Worm (Caenorhabditis elegans): ENCODE data around the gene dyci-1.

Gene dyci-1

DNA sequence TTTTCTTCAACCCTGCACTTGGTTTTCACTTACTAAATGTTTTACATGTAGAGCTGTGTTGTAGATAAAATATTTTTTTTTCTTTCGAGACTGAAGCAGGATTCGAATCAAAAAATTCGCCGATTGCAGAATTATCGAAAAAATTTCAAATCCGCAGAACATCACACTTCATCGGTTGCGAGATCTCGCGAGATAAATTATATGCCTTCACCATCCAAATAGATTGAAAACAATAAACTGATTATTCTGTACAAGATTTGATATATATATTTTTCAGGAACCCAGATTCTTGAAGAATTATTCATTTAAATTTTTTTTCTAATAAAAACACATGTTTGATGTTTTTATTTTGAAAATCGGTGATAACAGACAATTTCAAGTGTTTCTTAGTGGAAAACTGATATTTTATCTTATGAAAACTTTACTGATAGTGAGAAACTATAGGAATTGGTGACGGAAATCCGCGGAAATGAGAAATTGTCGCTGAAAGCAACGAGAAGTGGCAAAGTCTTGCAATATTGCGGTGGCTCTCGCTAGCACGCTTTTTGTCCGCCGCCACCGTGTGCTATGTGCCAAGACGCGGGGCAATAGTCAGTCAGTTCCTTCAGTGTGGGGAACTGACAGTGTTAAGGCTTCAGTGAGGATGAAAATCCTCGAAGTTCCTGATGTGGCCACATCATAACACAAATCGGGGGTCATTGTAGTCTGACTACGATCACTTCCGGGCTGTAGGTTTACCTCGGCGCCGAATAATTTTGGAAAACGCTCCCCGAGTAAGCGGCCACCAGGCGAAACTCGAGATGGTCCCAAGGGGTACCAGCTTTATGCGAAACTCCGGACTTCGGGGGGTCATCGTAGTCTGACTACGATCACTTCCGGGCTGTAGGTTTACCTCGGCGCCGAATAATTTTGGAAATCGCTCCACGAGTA is 7.6 kb upstream of the dyci-1 start:
- TF ChIP-seq mbf-1 (tag; optimal IDR thresholded peaks at IDR 0.05) (no peak), mdl-1 (tag; optimal IDR thresholded peaks at IDR 0.05) (no peak), egl-27 (tag; optimal IDR thresholded peaks at IDR 0.05) (no peak), aly-2 (tag; optimal IDR thresholded peaks at IDR 0.05) (no peak), gmeb-1 (tag; optimal IDR thresholded peaks at IDR 0.05) (peak; percentile 35), unc-55 (GFP tag; optimal IDR thresholded peaks at IDR 0.05) (no peak), sma-9 (GFP tag; optimal IDR thresholded peaks at IDR 0.05) (peak; percentile 32), sma-9 (tag; optimal IDR thresholded peaks at IDR 0.05) (no peak), nhr-6 (tag; optimal IDR thresholded peaks at IDR 0.05) (peak; percentile 43), ZK546.5 (tag; optimal IDR thresholded peaks at IDR 0.05) (no peak), sma-3 (GFP tag; optimal IDR thresholded peaks at IDR 0.05) (peak; percentile 28), crh-2 (tag; optimal IDR thresholded peaks at IDR 0.05) (peak; percentile 71), lin-13 (GFP tag; optimal IDR thresholded peaks at IDR 0.05) (peak; percentile 18), C34F6.9 (tag; optimal IDR thresholded peaks at IDR 0.05) (no peak), snpc-4 (tag; optimal IDR thresholded peaks at IDR 0.05) (peak; percentile 42), nhr-77 (tag; optimal IDR thresholded peaks at IDR 0.05) (no peak), unc-62 (GFP tag; optimal IDR thresholded peaks at IDR 0.05) (no peak), R02D3.7 (tag; optimal IDR thresholded peaks at IDR 0.05) (no peak), Y55F3AM.14 (GFP tag; optimal IDR thresholded peaks at IDR 0.05) (peak; percentile 16), ztf-4 (tag; optimal IDR thresholded peaks at IDR 0.05) (no peak)

DNA sequence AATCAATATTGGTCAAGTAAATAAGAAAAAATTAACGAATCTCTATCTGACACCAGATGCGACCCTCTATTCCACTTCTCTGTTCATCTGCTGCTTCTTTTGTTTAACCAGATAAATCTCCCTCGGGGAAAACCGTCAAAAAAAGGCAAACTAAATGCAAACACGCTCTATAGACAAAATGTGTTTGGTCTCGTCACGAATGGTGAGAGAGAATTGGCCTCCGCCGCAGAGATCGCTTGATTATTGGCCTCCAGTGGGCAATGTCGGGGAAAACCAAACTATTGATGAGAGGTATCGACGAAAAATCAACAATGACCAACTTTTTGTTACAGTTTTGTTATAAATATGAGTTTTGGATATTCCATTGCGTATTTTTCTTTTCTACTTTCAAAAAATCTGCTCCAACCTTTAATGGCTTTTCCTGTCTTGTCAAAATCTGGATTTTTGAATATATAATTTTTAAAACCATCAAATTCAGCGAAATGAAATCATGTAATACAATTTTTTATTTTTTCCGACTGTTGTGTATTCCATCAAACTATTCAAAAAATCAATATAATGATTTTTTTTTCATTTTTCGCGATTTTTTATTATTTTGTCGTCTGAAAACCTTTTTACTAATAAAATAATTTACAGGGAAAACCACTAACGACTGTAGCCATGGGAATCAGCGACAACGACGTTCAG is 5.5 kb upstream of the dyci-1 start, which contains the start of the genes C17H12.2 and vha-8:
Gene C17H12.2, minus strand, starts transcription at position 51 of the 687 bp plus-strand sequence.
Gene vha-8, plus strand, starts transcription at position 637 of the 687 bp plus-strand sequence.
- TF ChIP-seq ceh-16 (tag; optimal IDR thresholded peaks at IDR 0.05) = peak; percentile 72
- TF ChIP-seq nhr-6 (tag; optimal IDR thresholded peaks at IDR 0.05) = peak; percentile 88
- TF ChIP-seq R02D3.7 (tag; optimal IDR thresholded peaks at IDR 0.05) = no peak
- peak; percentile 80 for TF ChIP-seq ama-1 (optimal IDR thresholded peaks at IDR 0.05)
- TF ChIP-seq sma-9 (GFP tag; optimal IDR thresholded peaks at IDR 0.05) = peak; percentile 90
- TF ChIP-seq sma-9 (tag; optimal IDR thresholded peaks at IDR 0.05) = no peak
- peak; percentile 93 for TF ChIP-seq nhr-25 (tag; optimal IDR thresholded peaks at IDR 0.05)
- peak; percentile 96 for TF ChIP-seq crh-2 (tag; optimal IDR thresholded peaks at IDR 0.05)
- no peak for TF ChIP-seq dmd-4 (tag; optimal IDR thresholded peaks at IDR 0.05)
- no peak for TF ChIP-seq aly-2 (tag; optimal IDR thresholded peaks at IDR 0.05)
- peak; percentile 78 for TF ChIP-seq sem-4 (tag; optimal IDR thresholded peaks at IDR 0.05)
- TF ChIP-seq ztf-1 (GFP tag; conservative IDR thresholded peaks at IDR 0.05) = no peak
- TF ChIP-seq unc-39 (tag; optimal IDR thresholded peaks at IDR 0.05) = no peak
- TF ChIP-seq lsy-2 (tag; optimal IDR thresholded peaks at IDR 0.05) = peak; percentile 73 to 94
- peak; percentile 93 for TF ChIP-seq lin-13 (GFP tag; optimal IDR thresholded peaks at IDR 0.05)
- peak; percentile 17 for TF ChIP-seq alr-1 (tag; optimal IDR thresholded peaks at IDR 0.05)
- peak; percentile 61 for TF ChIP-seq egl-27 (tag; optimal IDR thresholded peaks at IDR 0.05)
- peak in 1 of 2 experiments; percentile 49 for TF ChIP-seq mdl-1 (tag; optimal IDR thresholded peaks at IDR 0.05)
- TF ChIP-seq ztf-11 (tag; optimal IDR thresholded peaks at IDR 0.05) = peak; percentile 57
- TF ChIP-seq ceh-82 (tag; optimal IDR thresholded peaks at IDR 0.05) = peak; percentile 58
- TF ChIP-seq nhr-77 (tag; optimal IDR thresholded peaks at IDR 0.05) = peak; percentile 55
- no peak for TF ChIP-seq lin-39 (tag; optimal IDR thresholded peaks at IDR 0.05)
- TF ChIP-seq unc-62 (GFP tag; optimal IDR thresholded peaks at IDR 0.05) = no peak
- TF ChIP-seq sma-3 (GFP tag; optimal IDR thresholded peaks at IDR 0.05) = peak; percentile 92
- peak; percentile 67 for TF ChIP-seq blmp-1 (tag; optimal IDR thresholded peaks at IDR 0.05; ENCODE audit: insufficient read depth)
- TF ChIP-seq Y55F3AM.14 (GFP tag; optimal IDR thresholded peaks at IDR 0.05) = no peak
- peak; percentile 8 for TF ChIP-seq nhr-12 (tag; optimal IDR thresholded peaks at IDR 0.05)
- no peak for TF ChIP-seq peb-1 (tag; optimal IDR thresholded peaks at IDR 0.05)
- peak; percentile 99 for TF ChIP-seq C34F6.9 (tag; optimal IDR thresholded peaks at IDR 0.05)
- TF ChIP-seq mbf-1 (tag; optimal IDR thresholded peaks at IDR 0.05) = no peak
- peak; percentile 98 for TF ChIP-seq fos-1 (tag; optimal IDR thresholded peaks at IDR 0.05)
- TF ChIP-seq skn-1 (tag; optimal IDR thresholded peaks at IDR 0.05) = peak; percentile 36
- no peak for TF ChIP-seq nhr-23 (tag; optimal IDR thresholded peaks at IDR 0.05)
- TF ChIP-seq gmeb-1 (tag; optimal IDR thresholded peaks at IDR 0.05) = peak; percentile 83
- peak; percentile 89 for TF ChIP-seq nhr-21 (tag; optimal IDR thresholded peaks at IDR 0.05)
- peak; percentile 92 for TF ChIP-seq F13H6.1 (tag; optimal IDR thresholded peaks at IDR 0.05)
- peak; percentile 87 for TF ChIP-seq ztf-4 (tag; optimal IDR thresholded peaks at IDR 0.05)
- TF ChIP-seq nhr-10 (tag; optimal IDR thresholded peaks at IDR 0.05) = no peak
- peak; percentile 82 for TF ChIP-seq lin-11 (tag; optimal IDR thresholded peaks at IDR 0.05)
- TF ChIP-seq nhr-237 (tag; optimal IDR thresholded peaks at IDR 0.05) = no peak
- peak; percentile 91 for TF ChIP-seq zag-1 (tag; optimal IDR thresholded peaks at IDR 0.05)
- TF ChIP-seq nhr-11 (tag; optimal IDR thresholded peaks at IDR 0.05) = no peak
- peak; percentile 43 for TF ChIP-seq ZK546.5 (tag; optimal IDR thresholded peaks at IDR 0.05)
- no peak for TF ChIP-seq elt-1 (tag; optimal IDR thresholded peaks at IDR 0.05)
- TF ChIP-seq elt-3 (tag; optimal IDR thresholded peaks at IDR 0.05) = no peak

Measured in whole organism, L2 larva.